Fruit fly (Drosophila melanogaster): ENCODE measurements around the gene CG14109.

The CG14109 gene

dm6 chr3L:13412886-13413224, 27.9 kb upstream of the CG14109 start:
- TF ChIP-seq CG11762 (GFP tag; optimal IDR thresholded peaks at IDR 0.05; ENCODE audit: insufficient read depth) (no peak), CG3919 (GFP tag; optimal IDR thresholded peaks at IDR 0.05) (no peak), ss (GFP tag; optimal IDR thresholded peaks at IDR 0.05) (no peak), CG8119 (GFP tag; IDR thresholded peaks at IDR 0.05) (no peak), Gug (GFP tag; IDR thresholded peaks at IDR 0.05) (no peak), esn (GFP tag; optimal IDR thresholded peaks at IDR 0.05) (no peak), CG1621 (tag; optimal IDR thresholded peaks at IDR 0.05) (peak; percentile 43), Eip93F (GFP tag; optimal IDR thresholded peaks at IDR 0.05) (no peak), Hr38 (GFP tag; optimal IDR thresholded peaks at IDR 0.05) (no peak), Sox15 (GFP tag; optimal IDR thresholded peaks at IDR 0.05) (no peak), Ets96B (tag; optimal IDR thresholded peaks at IDR 0.05) (no peak), dac (GFP tag; optimal IDR thresholded peaks at IDR 0.05) (no peak), CG6808 (GFP tag; optimal IDR thresholded peaks at IDR 0.05) (no peak), topi (GFP tag; optimal IDR thresholded peaks at IDR 0.05) (no peak), svp (GFP tag) (peak; percentile 42), Hr4 (GFP tag; optimal IDR thresholded peaks at IDR 0.05) (no peak), lz (GFP tag; optimal IDR thresholded peaks at IDR 0.05) (no peak)

dm6 chr3L:13420212-13420611, 20.5 kb upstream of the CG14109 start:
- no peak for TF ChIP-seq salr (GFP tag; optimal IDR thresholded peaks at IDR 0.05)
- TF ChIP-seq CG6808 (GFP tag; optimal IDR thresholded peaks at IDR 0.05), result no peak
- TF ChIP-seq Eip78C (GFP tag), result no peak
- no peak for TF ChIP-seq acj6 (GFP tag; optimal IDR thresholded peaks at IDR 0.05)
- no peak for TF ChIP-seq Sox15 (GFP tag; optimal IDR thresholded peaks at IDR 0.05)
- TF ChIP-seq CG32006 (GFP tag; optimal IDR thresholded peaks at IDR 0.05), result no peak
- no peak for TF ChIP-seq OdsH (GFP tag; optimal IDR thresholded peaks at IDR 0.05)
- TF ChIP-seq CG10669 (GFP tag; optimal IDR thresholded peaks at IDR 0.05), result no peak
- TF ChIP-seq achi (GFP tag; optimal IDR thresholded peaks at IDR 0.05), result no peak
- no peak for TF ChIP-seq CG6792 (GFP tag; optimal IDR thresholded peaks at IDR 0.05)
- no peak for TF ChIP-seq CG15336 (GFP tag; IDR thresholded peaks at IDR 0.05)
- no peak for TF ChIP-seq Hr38 (GFP tag; optimal IDR thresholded peaks at IDR 0.05)
- TF ChIP-seq fd85E (GFP tag; optimal IDR thresholded peaks at IDR 0.05), result no peak
- TF ChIP-seq Sox14 (GFP tag; optimal IDR thresholded peaks at IDR 0.05), result no peak
- TF ChIP-seq CG6163 (GFP tag; IDR thresholded peaks at IDR 0.05), result no peak

- no peak for TF ChIP-seq CG9139 (GFP tag; optimal IDR thresholded peaks at IDR 0.05)
- TF ChIP-seq fkh (GFP tag; optimal IDR thresholded peaks at IDR 0.05), result no peak
- TF ChIP-seq acj6 (GFP tag; optimal IDR thresholded peaks at IDR 0.05), result no peak
- TF ChIP-seq Eip78C (GFP tag), result no peak
- TF ChIP-seq dac (GFP tag; optimal IDR thresholded peaks at IDR 0.05), result no peak
- no peak for TF ChIP-seq CG6792 (GFP tag; optimal IDR thresholded peaks at IDR 0.05)
- TF ChIP-seq fd85E (GFP tag; optimal IDR thresholded peaks at IDR 0.05), result no peak
- no peak for TF ChIP-seq lz (GFP tag; optimal IDR thresholded peaks at IDR 0.05)
- no peak for TF ChIP-seq Hr38 (GFP tag; optimal IDR thresholded peaks at IDR 0.05)
- TF ChIP-seq salr (GFP tag; optimal IDR thresholded peaks at IDR 0.05), result no peak
- no peak for TF ChIP-seq CG6163 (GFP tag; IDR thresholded peaks at IDR 0.05)
- TF ChIP-seq CG7368 (GFP tag; optimal IDR thresholded peaks at IDR 0.05), result no peak
- TF ChIP-seq CG6276 (GFP tag; optimal IDR thresholded peaks at IDR 0.05), result no peak
- no peak for TF ChIP-seq Hr39 (GFP tag; optimal IDR thresholded peaks at IDR 0.05)
- TF ChIP-seq topi (GFP tag; optimal IDR thresholded peaks at IDR 0.05), result no peak
- TF ChIP-seq Blimp-1 (GFP tag; optimal IDR thresholded peaks at IDR 0.05), result no peak
- TF ChIP-seq CG34406 (GFP tag; optimal IDR thresholded peaks at IDR 0.05), result no peak
These were observed 18.4 kb upstream of the CG14109 start, which contains the start of gene CG32121 for dm6 chr3L:13422286-13422787. Gene CG32121 (minus strand): TSS chr3L:13422336.

- TF ChIP-seq CG10669 (GFP tag; optimal IDR thresholded peaks at IDR 0.05) (no peak), achi (GFP tag; optimal IDR thresholded peaks at IDR 0.05) (no peak), CG6163 (GFP tag; IDR thresholded peaks at IDR 0.05) (no peak), Gug (GFP tag; IDR thresholded peaks at IDR 0.05) (no peak), CG9139 (GFP tag; optimal IDR thresholded peaks at IDR 0.05) (no peak), vri (GFP tag; optimal IDR thresholded peaks at IDR 0.05) (no peak), CG6854 (GFP tag; optimal IDR thresholded peaks at IDR 0.05) (no peak), cyc (GFP tag; optimal IDR thresholded peaks at IDR 0.05) (no peak), CG6276 (GFP tag; optimal IDR thresholded peaks at IDR 0.05) (no peak), CG32006 (GFP tag; optimal IDR thresholded peaks at IDR 0.05) (no peak), OdsH (GFP tag; optimal IDR thresholded peaks at IDR 0.05) (no peak), net (GFP tag; optimal IDR thresholded peaks at IDR 0.05) (no peak), CG7368 (GFP tag; optimal IDR thresholded peaks at IDR 0.05) (no peak), pdm3 (GFP tag; optimal IDR thresholded peaks at IDR 0.05) (no peak)
These were observed 16.6 kb upstream of the CG14109 start, which contains the start of gene CG33263 for dm6 chr3L:13424068-13424467. Gene CG33263 (minus strand): TSS chr3L:13424168.
